Worm (Caenorhabditis elegans) whole organism, late embryonic: ENCODE measurements around the gene F18E2.15.

Experiments used
- F13H6.1 ChIP-seq: sonication (generic microtip); optimal IDR thresholded peaks from 2 replicates; lab custom pipeline; 2016; ENCODE audit warnings: missing genetic modification characterization, missing compliant biosample characterization
- ama-1 ChIP-seq: fragments of 150-350 bp; optimal IDR thresholded peaks from 2 replicates; lab custom pipeline; 2014
- elt-2 ChIP-seq: sonication (generic microtip); optimal IDR thresholded peaks from 2 replicates; lab custom pipeline; 2016; ENCODE audit warnings: missing genetic modification reagents, missing genetic modification characterization, missing compliant biosample characterization
- ets-4 ChIP-seq: sonication (generic microtip); optimal IDR thresholded peaks from 2 replicates; lab custom pipeline; 2016; ENCODE audit warnings: missing genetic modification characterization, missing compliant biosample characterization
- fkh-10 ChIP-seq: fragments of 150-350 bp; optimal IDR thresholded peaks from 2 replicates; lab custom pipeline; 2014; ENCODE audit warnings: missing biosample characterization, missing genetic modification reagents, missing genetic modification characterization
- lin-11 ChIP-seq: fragments of 200-800 bp; sonication (Bioruptor generic); optimal IDR thresholded peaks from 2 replicates; lab custom pipeline; 2018; ENCODE audit warnings: mild to moderate bottlenecking, missing genetic modification characterization, missing compliant biosample characterization
- sox-4 ChIP-seq: sonication (generic microtip); optimal IDR thresholded peaks from 2 replicates; lab custom pipeline; 2017; ENCODE audit warnings: mild to moderate bottlenecking, missing genetic modification characterization, inconsistent platforms, missing compliant biosample characterization
- unc-3 ChIP-seq, 2 experiments: fragments of 200-800 bp in 1 of 2; sonication (Bioruptor generic) in 1 of 2; sonication (generic microtip) in 1 of 2; conservative IDR thresholded peaks in 1 of 2; optimal IDR thresholded peaks in 1 of 2; 2 replicates each; pipeline versions ENCODE4 v1.3.6 to Lab custom; 2016 to 2022; ENCODE audit warnings: missing compliant biosample characterization in 2 of 2, missing genetic modification characterization in 2 of 2, missing genetic modification reagents in 1 of 2

DNA sequence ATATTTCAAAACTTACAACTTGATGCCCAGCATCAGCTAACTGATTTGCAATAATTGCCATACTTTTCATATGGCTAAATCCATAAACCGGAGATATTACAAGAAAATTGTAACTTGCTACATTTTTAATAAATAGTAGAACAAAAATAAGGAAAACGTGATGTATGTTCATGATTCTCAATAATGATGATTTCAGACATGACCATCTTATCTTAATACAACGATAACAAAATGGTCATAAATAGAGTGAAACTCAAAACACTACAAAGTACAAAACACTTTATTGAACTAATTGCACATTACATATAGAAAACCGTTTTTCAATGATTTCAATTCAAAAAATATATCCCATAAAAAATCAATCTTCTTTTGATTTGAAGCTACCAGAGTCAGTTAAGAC lies 31.9 kb upstream of the F18E2.15 start, which contains the start of gene ugt-5:
- TF ChIP-seq elt-2 (tag; lab: Kevin White, UChicago), result no peak
- no peak for TF ChIP-seq unc-3 (GFP tag; conservative IDR thresholded peaks at IDR 0.05; lab: Robert Waterston, UW)
- TF ChIP-seq unc-3 (tag; optimal IDR thresholded peaks at IDR 0.05; lab: Kevin White, UChicago), result no peak
- TF ChIP-seq ets-4 (tag; lab: Kevin White, UChicago), result no peak
- TF ChIP-seq lin-11 (tag; lab: Kevin White, UChicago), result no peak
- no peak for TF ChIP-seq sox-4 (tag; lab: Kevin White, UChicago)
- TF ChIP-seq F13H6.1 (tag; lab: Kevin White, UChicago), result no peak
- no peak for TF ChIP-seq fkh-10
- TF ChIP-seq ama-1 (lab: Kevin White, UChicago), result no peak
